Fruit fly (Drosophila melanogaster): ENCODE measurements around the gene CG34028.

Gene CG34028

DNA sequence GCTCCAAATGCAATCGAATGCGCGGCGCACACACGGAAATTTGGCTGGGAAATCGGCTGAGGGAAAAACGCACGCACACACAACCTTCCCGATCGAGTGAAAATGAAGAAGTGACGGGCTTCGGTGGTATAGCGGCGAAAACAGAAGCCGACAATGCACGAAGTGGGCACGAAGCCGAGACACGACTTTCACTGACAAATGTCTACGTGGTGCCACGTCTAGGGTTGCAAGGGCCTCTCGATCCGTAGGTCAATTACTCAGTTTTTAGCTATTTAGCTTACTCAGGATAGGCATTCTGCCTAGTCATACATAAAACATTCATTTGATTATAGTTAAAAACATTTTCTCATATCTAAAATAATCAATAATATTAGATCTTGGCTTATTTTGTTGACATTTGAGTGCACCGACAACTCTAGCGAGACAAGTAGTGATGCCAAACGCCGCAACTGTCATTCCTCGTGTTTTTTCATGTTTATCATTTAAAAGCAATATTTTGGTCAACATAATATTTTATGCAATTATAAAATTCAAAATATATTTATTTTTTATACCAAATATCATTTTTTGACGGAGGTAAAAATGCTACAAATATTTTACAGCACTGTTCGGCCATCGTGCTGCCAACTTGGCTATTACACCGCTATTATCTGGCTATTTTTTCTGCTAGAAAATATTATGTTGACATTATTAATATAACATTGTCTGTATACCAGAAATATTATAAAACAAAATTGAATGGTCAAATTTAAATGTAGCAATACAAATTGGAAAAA lies 42.4 kb downstream of the CG34028 start (continued):
- peak; percentile 91 for TF ChIP-seq eg (GFP tag; IDR thresholded peaks at IDR 0.05)
- peak; percentile 86 for TF ChIP-seq CG10631 (GFP tag; optimal IDR thresholded peaks at IDR 0.05)
- TF ChIP-seq achi (GFP tag; optimal IDR thresholded peaks at IDR 0.05): peak; percentile 100
- TF ChIP-seq CG11762 (GFP tag; optimal IDR thresholded peaks at IDR 0.05; ENCODE audit: insufficient read depth): peak; percentile 80
- TF ChIP-seq Sox15 (GFP tag; optimal IDR thresholded peaks at IDR 0.05): peak; percentile 80
- peak; percentile 76 for TF ChIP-seq CG4318 (GFP tag; optimal IDR thresholded peaks at IDR 0.05)
- TF ChIP-seq Ets21C (GFP tag; optimal IDR thresholded peaks at IDR 0.05): peak; percentile 69
- peak; percentile 89 for TF ChIP-seq esn (GFP tag; optimal IDR thresholded peaks at IDR 0.05)
- peak; percentile 90 for TF ChIP-seq CG6808 (GFP tag; optimal IDR thresholded peaks at IDR 0.05)
- peak; percentile 84 for TF ChIP-seq CG10669 (GFP tag; optimal IDR thresholded peaks at IDR 0.05)
- peak; percentile 85 for TF ChIP-seq CG7368 (GFP tag; optimal IDR thresholded peaks at IDR 0.05)
- peak; percentile 82 to 84 for TF ChIP-seq ss (GFP tag; optimal IDR thresholded peaks at IDR 0.05)
- TF ChIP-seq CG3032 (tag; optimal IDR thresholded peaks at IDR 0.05): peak; percentile 85
- peak; percentile 77 for TF ChIP-seq CG16779 (tag; optimal IDR thresholded peaks at IDR 0.05)
- peak; percentile 95 for TF ChIP-seq CG6163 (GFP tag; IDR thresholded peaks at IDR 0.05)
- TF ChIP-seq CG34406 (GFP tag; optimal IDR thresholded peaks at IDR 0.05): peak; percentile 83
- TF ChIP-seq Ets96B (tag; optimal IDR thresholded peaks at IDR 0.05): peak; percentile 88

DNA sequence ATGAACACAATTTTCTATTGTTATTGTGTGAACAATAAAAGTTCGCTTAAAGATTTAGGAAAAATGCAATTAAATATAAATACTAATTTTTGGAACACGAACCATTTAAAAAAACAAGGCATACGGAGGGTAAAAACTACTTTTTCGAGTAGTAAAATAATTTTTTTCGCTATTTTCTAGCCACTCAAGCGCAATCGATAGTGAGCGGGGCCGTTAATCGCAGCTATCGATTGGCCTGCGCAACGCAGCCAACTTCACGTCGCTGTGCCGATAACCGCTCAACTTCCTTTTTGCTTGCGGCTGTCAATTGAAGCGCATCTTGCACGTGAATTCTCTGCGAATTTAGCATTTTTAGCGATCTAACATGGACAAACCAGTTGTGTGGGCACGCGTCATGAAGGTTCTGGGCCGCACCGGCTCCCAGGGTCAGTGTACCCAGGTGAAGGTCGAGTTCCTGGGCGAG lies 43.1 kb downstream of the CG34028 start, which contains the start of gene RpS28b:
TSS of gene RpS28b (plus strand) at position 278 of the 463 bp plus-strand sequence.
- peak; percentile 47; the same call in 2 of the 3 replicates for TF ChIP-seq CG8119 (GFP tag; IDR thresholded peaks at IDR 0.05)
- TF ChIP-seq CG11902 (GFP tag; optimal IDR thresholded peaks at IDR 0.05): peak; percentile 58
- peak; percentile 82 for TF ChIP-seq CG31627 (GFP tag; optimal IDR thresholded peaks at IDR 0.05)
- TF ChIP-seq Sox14 (GFP tag; optimal IDR thresholded peaks at IDR 0.05): peak; percentile 58
- peak; percentile 92 for TF ChIP-seq CG6163 (GFP tag; IDR thresholded peaks at IDR 0.05)
- peak; percentile 75 for TF ChIP-seq CG6808 (GFP tag; optimal IDR thresholded peaks at IDR 0.05)
- TF ChIP-seq CG10669 (GFP tag; optimal IDR thresholded peaks at IDR 0.05): peak; percentile 79
- TF ChIP-seq Ets96B (tag; optimal IDR thresholded peaks at IDR 0.05): no peak
- TF ChIP-seq acj6 (GFP tag; optimal IDR thresholded peaks at IDR 0.05): peak; percentile 69
- TF ChIP-seq CG15336 (GFP tag; IDR thresholded peaks at IDR 0.05): peak; percentile 41; the same call in 1 of the 2 replicates
- TF ChIP-seq Eip78C (GFP tag): peak; percentile 90
- TF ChIP-seq OdsH (GFP tag; optimal IDR thresholded peaks at IDR 0.05): peak; percentile 74
- TF ChIP-seq cyc (GFP tag; optimal IDR thresholded peaks at IDR 0.05): peak; percentile 86
- TF ChIP-seq eg (GFP tag; IDR thresholded peaks at IDR 0.05): peak; percentile 91
- peak; percentile 96 for TF ChIP-seq CG6854 (GFP tag; optimal IDR thresholded peaks at IDR 0.05)
- peak; percentile 61 for TF ChIP-seq dac (GFP tag; optimal IDR thresholded peaks at IDR 0.05)
- TF ChIP-seq CG11762 (GFP tag; optimal IDR thresholded peaks at IDR 0.05; ENCODE audit: insufficient read depth): peak; percentile 47
- TF ChIP-seq pdm3 (GFP tag; optimal IDR thresholded peaks at IDR 0.05): no peak
- peak; percentile 72 for TF ChIP-seq fd59A (GFP tag; optimal IDR thresholded peaks at IDR 0.05)
- TF ChIP-seq CG3032 (tag; optimal IDR thresholded peaks at IDR 0.05): peak; percentile 56
- peak; percentile 89 for TF ChIP-seq lz (GFP tag; optimal IDR thresholded peaks at IDR 0.05)
- no peak for TF ChIP-seq CG4318 (GFP tag; optimal IDR thresholded peaks at IDR 0.05)
- TF ChIP-seq spab (GFP tag; optimal IDR thresholded peaks at IDR 0.05): peak; percentile 59
- TF ChIP-seq CG10631 (GFP tag; optimal IDR thresholded peaks at IDR 0.05): peak; percentile 54
- TF ChIP-seq net (GFP tag; optimal IDR thresholded peaks at IDR 0.05): peak; percentile 80
- TF ChIP-seq Sox15 (GFP tag; optimal IDR thresholded peaks at IDR 0.05): peak; percentile 23
- peak; percentile 63 for TF ChIP-seq CG6792 (GFP tag; optimal IDR thresholded peaks at IDR 0.05)
- TF ChIP-seq esn (GFP tag; optimal IDR thresholded peaks at IDR 0.05): peak; percentile 87
- peak; percentile 59 for TF ChIP-seq CG11294 (GFP tag; IDR thresholded peaks at IDR 0.05)
- TF ChIP-seq fkh (GFP tag; optimal IDR thresholded peaks at IDR 0.05): no peak
- no peak for TF ChIP-seq CG6276 (GFP tag; optimal IDR thresholded peaks at IDR 0.05)
- TF ChIP-seq Hr39 (GFP tag; optimal IDR thresholded peaks at IDR 0.05): peak; percentile 76
- TF ChIP-seq CG1621 (tag; optimal IDR thresholded peaks at IDR 0.05): peak; percentile 67
- peak; percentile 88 for TF ChIP-seq CG3919 (GFP tag; optimal IDR thresholded peaks at IDR 0.05)
- TF ChIP-seq topi (GFP tag; optimal IDR thresholded peaks at IDR 0.05): peak; percentile 89
- peak; percentile 47 for TF ChIP-seq CG32006 (GFP tag; optimal IDR thresholded peaks at IDR 0.05)
- TF ChIP-seq Eip75B (GFP tag; optimal IDR thresholded peaks at IDR 0.05): peak; percentile 69
- peak; percentile 9 for TF ChIP-seq fd85E (GFP tag; optimal IDR thresholded peaks at IDR 0.05)
- TF ChIP-seq CG8319 (GFP tag; optimal IDR thresholded peaks at IDR 0.05): peak; percentile 74
- TF ChIP-seq Eip93F (GFP tag; optimal IDR thresholded peaks at IDR 0.05): no peak
